Fruit fly (Drosophila melanogaster) S2 (cell line): ENCODE measurements around the gene CG44141.

ENCODE experiments used
- CG8478 ChIP-seq: fragments of >200 bp; optimal IDR thresholded peaks from 2 replicates; lab custom pipeline; 2018
- CTCF ChIP-seq, 2 experiments: fragments of >200 bp; optimal IDR thresholded peaks; 2 replicates each; lab custom pipeline; 2018

DNA sequence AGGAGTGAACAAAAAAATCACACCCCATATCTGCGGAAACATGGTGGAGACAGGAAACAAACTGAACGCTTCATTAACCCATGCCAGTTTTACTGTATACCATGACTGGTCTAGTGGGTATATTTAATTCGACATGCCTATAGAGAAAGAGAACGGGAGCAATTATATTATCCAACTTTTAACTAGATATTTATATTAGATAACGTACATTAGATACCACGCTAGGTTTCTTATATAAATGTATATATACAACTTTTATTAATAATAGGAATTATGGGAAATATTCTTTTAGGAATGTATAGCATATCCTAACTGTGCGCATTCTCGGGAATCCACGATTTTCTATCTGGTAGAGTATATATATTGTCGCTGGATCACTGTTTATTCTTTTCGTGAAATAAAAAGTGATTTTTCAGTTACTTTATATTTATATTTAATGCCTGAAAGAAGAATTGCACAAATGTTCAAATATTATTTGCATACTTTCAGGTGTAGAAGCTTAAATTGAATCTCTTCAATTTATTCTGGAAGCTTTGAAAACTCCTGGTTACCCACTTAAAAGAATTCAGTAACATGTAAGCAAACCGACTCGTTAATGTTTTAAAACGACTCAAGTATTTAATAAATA lies 45.9 kb downstream of the CG44141 start, which contains the start of gene Semp1:
- TF ChIP-seq CG8478 (lab: Kevin White, UChicago) (no peak), CTCF (optimal IDR thresholded peaks at IDR 0.05; lab: Kevin White, UChicago) (no peak)
